Worm (Caenorhabditis elegans): ENCODE data around the gene ZK643.2.

ce11 chrIII:8967639-8968038 lies 11.3 kb downstream of the ZK643.2 start, which contains the start of the genes bud-13 and rpap-2:
- no peak for TF ChIP-seq med-1 (GFP tag; optimal IDR thresholded peaks at IDR 0.05; ENCODE audit: insufficient read depth)
- TF ChIP-seq ztf-29 (GFP tag; IDR thresholded peaks at IDR 0.05): no peak
- TF ChIP-seq klf-2 (GFP tag; conservative IDR thresholded peaks at IDR 0.05): no peak
- no peak for TF ChIP-seq flt-1 (GFP tag; IDR thresholded peaks at IDR 0.05)
- TF ChIP-seq ref-1 (GFP tag; conservative IDR thresholded peaks at IDR 0.05): no peak
- no peak for TF ChIP-seq ztf-23 (GFP tag; IDR thresholded peaks at IDR 0.05)
- no peak for TF ChIP-seq T22C8.4 (GFP tag; IDR thresholded peaks at IDR 0.05)
- no peak for TF ChIP-seq cog-1 (tag; optimal IDR thresholded peaks at IDR 0.05)
- TF ChIP-seq tab-1 (GFP tag; IDR thresholded peaks at IDR 0.05): no peak
